Worm (Caenorhabditis elegans) whole organism, L2 larva: ENCODE results near the gene C01G10.14.

Experiments used
- ZK546.5 ChIP-seq: sonication (generic microtip); optimal IDR thresholded peaks from 2 replicates; lab custom pipeline; 2017; ENCODE audit warnings: missing biosample characterization, missing genetic modification characterization
- aly-2 ChIP-seq: fragments of 150-350 bp; optimal IDR thresholded peaks from 2 replicates; lab custom pipeline; 2014; ENCODE audit warnings: missing biosample characterization, missing genetic modification characterization
- ama-1 ChIP-seq: fragments of 150-350 bp; optimal IDR thresholded peaks from 2 replicates; lab custom pipeline; 2018; ENCODE audit warnings: inconsistent platforms
- lin-13 ChIP-seq: fragments of 150-350 bp; optimal IDR thresholded peaks from 2 replicates; lab custom pipeline; 2014; ENCODE audit warnings: missing biosample characterization, missing genetic modification reagents, missing genetic modification characterization
- mab-5 ChIP-seq: fragments of 150-350 bp; optimal IDR thresholded peaks from 2 replicates; lab custom pipeline; 2014; ENCODE audit warnings: missing biosample characterization, missing genetic modification characterization
- mbf-1 ChIP-seq: sonication (generic microtip); optimal IDR thresholded peaks from 2 replicates; lab custom pipeline; 2017; ENCODE audit warnings: missing biosample characterization, missing genetic modification characterization
- nhr-11 ChIP-seq: fragments of 150-350 bp; optimal IDR thresholded peaks from 2 replicates; lab custom pipeline; 2014; ENCODE audit warnings: missing biosample characterization, missing genetic modification characterization
- nhr-237 ChIP-seq: fragments of 150-350 bp; optimal IDR thresholded peaks from 2 replicates; lab custom pipeline; 2014; ENCODE audit warnings: missing biosample characterization, missing genetic modification characterization
- nhr-77 ChIP-seq: fragments of 150-350 bp; optimal IDR thresholded peaks from 2 replicates; lab custom pipeline; 2014; ENCODE audit warnings: missing biosample characterization, missing genetic modification characterization
- sem-4 ChIP-seq: fragments of 150-350 bp; optimal IDR thresholded peaks from 2 replicates; lab custom pipeline; 2014; ENCODE audit warnings: missing biosample characterization, missing genetic modification reagents, missing genetic modification characterization
- skn-1 ChIP-seq: sonication (generic microtip); optimal IDR thresholded peaks from 2 replicates; lab custom pipeline; 2017; ENCODE audit warnings: missing biosample characterization, missing genetic modification characterization
- unc-39 ChIP-seq: fragments of 150-350 bp; optimal IDR thresholded peaks from 2 replicates; lab custom pipeline; 2014; ENCODE audit warnings: missing biosample characterization, missing genetic modification characterization
- unc-62 ChIP-seq: fragments of 150-350 bp; optimal IDR thresholded peaks from 2 replicates; lab custom pipeline; 2014; ENCODE audit warnings: missing biosample characterization, missing genetic modification reagents, missing genetic modification characterization
- ztf-11 ChIP-seq: sonication (generic microtip); optimal IDR thresholded peaks from 2 replicates; lab custom pipeline; 2017; ENCODE audit warnings: missing biosample characterization, missing genetic modification characterization

ce11 chrV:15087207-15087706 is 18.5 kb downstream of the C01G10.14 start, which contains the start of the genes C01G10.15 and C01G10.6:
- TF ChIP-seq nhr-77 (tag; lab: Kevin White, UChicago) (no peak), nhr-11 (no peak), sem-4 (tag; lab: Kevin White, UChicago) (no peak), mab-5 (tag; lab: Kevin White, UChicago) (no peak), ztf-11 (no peak), skn-1 (tag; lab: Kevin White, UChicago) (no peak), ama-1 (no peak), nhr-237 (tag; lab: Kevin White, UChicago) (no peak), lin-13 (GFP tag; lab: Kevin White, UChicago) (no peak), unc-62 (GFP tag; lab: Kevin White, UChicago) (no peak), ZK546.5 (tag; lab: Kevin White, UChicago) (no peak), mbf-1 (tag; lab: Kevin White, UChicago) (no peak), aly-2 (tag; lab: Kevin White, UChicago) (no peak), unc-39 (tag; lab: Kevin White, UChicago) (no peak)
